Fruit fly (Drosophila melanogaster): ENCODE results near the gene CG9759.

DNA sequence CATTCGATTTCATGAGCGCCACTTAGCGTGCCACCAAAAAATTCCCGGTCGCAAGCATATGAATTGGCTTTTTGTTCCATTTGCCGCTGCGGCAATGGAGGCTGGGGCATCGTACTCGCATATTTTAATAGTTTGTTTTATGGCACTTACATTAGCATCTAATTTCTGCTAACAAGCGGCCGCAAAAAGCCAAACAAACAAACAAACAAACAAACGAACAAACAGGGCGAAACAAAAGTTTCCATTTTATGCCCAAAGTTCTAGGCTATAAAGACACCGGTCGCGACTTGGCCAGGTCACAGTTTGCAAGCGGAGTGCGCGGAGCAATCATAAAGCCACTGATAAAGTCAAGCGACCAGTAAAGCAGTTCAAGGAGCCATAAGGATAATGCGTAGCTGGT lies 6.6 kb upstream of the CG9759 start, which contains the start of gene CG9269:
- TF ChIP-seq CG13123 (GFP tag; optimal IDR thresholded peaks at IDR 0.05) (no peak), sr (GFP tag; IDR thresholded peaks at IDR 0.05) (no peak), Hand (GFP tag; optimal IDR thresholded peaks at IDR 0.05) (no peak), CG30020 (tag; optimal IDR thresholded peaks at IDR 0.05) (no peak), kay (GFP tag; optimal IDR thresholded peaks at IDR 0.05) (no peak), B-H2 (GFP tag; optimal IDR thresholded peaks at IDR 0.05) (no peak), Lpt (GFP tag; optimal IDR thresholded peaks at IDR 0.05) (no peak), BtbVII (GFP tag; optimal IDR thresholded peaks at IDR 0.05) (no peak), Bgb (GFP tag; IDR thresholded peaks at IDR 0.05; ENCODE audit: partially characterized antibody) (no peak), YL-1 (GFP tag; optimal IDR thresholded peaks at IDR 0.05) (no peak)

Measured in whole organism, embryonic.